Fruit fly (Drosophila melanogaster) whole organism, wandering third instar larva: ENCODE measurements around the gene robo2.

Experiments
- brk ChIP-seq: fragments of 200-800 bp; sonication (Bioruptor generic); optimal IDR thresholded peaks from 2 replicates; lab custom pipeline; 2016; ENCODE audit warnings: missing biosample characterization, mild to moderate bottlenecking, missing genetic modification characterization
- psq ChIP-seq: fragments of 200-800 bp; sonication (Bioruptor generic); optimal IDR thresholded peaks from 3 replicates; lab custom pipeline; 2017; ENCODE audit warnings: missing biosample characterization, mild to moderate bottlenecking, missing genetic modification characterization, moderate library complexity

- TF ChIP-seq brk (GFP tag; lab: Kevin White, UChicago) (no peak), psq (GFP tag; lab: Kevin White, UChicago) (no peak)
Observed at dm6 chr2L:1425799-1426357, 5.6 kb upstream of the robo2 start.
